Fruit fly (Drosophila melanogaster) whole organism, embryonic: ENCODE results near the gene Irbp18.

Experiments used
- Abd-B ChIP-seq: fragments of 200-800 bp; sonication (Bioruptor generic); optimal IDR thresholded peaks from 2 replicates; lab custom pipeline; 2018; ENCODE audit warnings: missing biosample characterization, mild to moderate bottlenecking, missing genetic modification characterization, moderate library complexity
- Atf-2 ChIP-seq: fragments of 200-800 bp; sonication (Bioruptor generic); optimal IDR thresholded peaks from 2 replicates; lab custom pipeline; 2016; ENCODE audit warnings: missing biosample characterization, missing genetic modification characterization
- CG10267 ChIP-seq: fragments of 200-800 bp; sonication (Bioruptor generic); optimal IDR thresholded peaks from 2 replicates; lab custom pipeline; 2018; ENCODE audit warnings: missing biosample characterization, mild to moderate bottlenecking, missing genetic modification characterization, moderate library complexity
- CG10274 ChIP-seq: fragments of 200-800 bp; sonication (Bioruptor generic); optimal IDR thresholded peaks from 3 replicates; lab custom pipeline; 2017; ENCODE audit warnings: missing biosample characterization, mild to moderate bottlenecking, missing genetic modification characterization
- CG10654 ChIP-seq: fragments of 200-800 bp; sonication (Bioruptor generic); optimal IDR thresholded peaks from 2 replicates; lab custom pipeline; 2016; ENCODE audit warnings: missing biosample characterization, missing genetic modification characterization
- CG12236 ChIP-seq: fragments of 200-800 bp; sonication (Bioruptor generic); optimal IDR thresholded peaks from 2 replicates; lab custom pipeline; 2016; ENCODE audit warnings: missing biosample characterization, missing genetic modification characterization
- CG13775 ChIP-seq: fragments of 200-800 bp; sonication (Bioruptor generic); optimal IDR thresholded peaks from 3 replicates; lab custom pipeline; 2017; ENCODE audit warnings: missing biosample characterization, mild to moderate bottlenecking, missing genetic modification characterization
- CG14710 ChIP-seq: fragments of 200-800 bp; sonication (Bioruptor generic); optimal IDR thresholded peaks from 3 replicates; lab custom pipeline; 2019; ENCODE audit warnings: missing biosample characterization, mild to moderate bottlenecking, missing genetic modification characterization, moderate library complexity
- CG17186 ChIP-seq: fragments of 200-800 bp; sonication (Bioruptor generic); optimal IDR thresholded peaks from 3 replicates; lab custom pipeline; 2017; ENCODE audit warnings: missing biosample characterization, missing genetic modification reagents, missing genetic modification characterization
- CG17385 ChIP-seq: fragments of 200-800 bp; sonication (Bioruptor generic); optimal IDR thresholded peaks from 3 replicates; lab custom pipeline; 2018; ENCODE audit warnings: missing biosample characterization, mild to moderate bottlenecking, missing genetic modification characterization
- CG17802 ChIP-seq: fragments of 200-800 bp; sonication (Bioruptor generic); optimal IDR thresholded peaks from 2 replicates; lab custom pipeline; 2018; ENCODE audit warnings: missing biosample characterization, mild to moderate bottlenecking, missing genetic modification characterization, moderate library complexity
- CG17829 ChIP-seq: fragments of 200-800 bp; optimal IDR thresholded peaks from 2 replicates; lab custom pipeline; 2019; ENCODE audit warnings: missing biosample characterization, mild to moderate bottlenecking, missing genetic modification characterization, moderate library complexity
- CG18262 ChIP-seq: fragments of 200-800 bp; optimal IDR thresholded peaks from 3 replicates; lab custom pipeline; 2019; ENCODE audit warnings: missing biosample characterization, mild to moderate bottlenecking, missing genetic modification characterization, moderate library complexity
- CG18599 ChIP-seq: fragments of 200-800 bp; sonication (Bioruptor generic); optimal IDR thresholded peaks from 3 replicates; lab custom pipeline; 2017; ENCODE audit warnings: missing biosample characterization, missing genetic modification characterization, mild to moderate bottlenecking, moderate library complexity, missing genetic modification reagents
- CG2120 ChIP-seq: fragments of 200-800 bp; sonication (Bioruptor generic); optimal IDR thresholded peaks from 3 replicates; lab custom pipeline; 2016; ENCODE audit warnings: missing biosample characterization, missing genetic modification characterization
- CG2199 ChIP-seq: fragments of 200-800 bp; sonication (Bioruptor generic); IDR thresholded peaks from 3 replicates; pipeline ENCODE4 v1.3.6; 2022; ENCODE audit warnings: missing biosample characterization, missing genetic modification characterization
- CG34376 ChIP-seq: fragments of 200-800 bp; sonication (Bioruptor generic); optimal IDR thresholded peaks from 2 replicates; lab custom pipeline; 2018; ENCODE audit warnings: missing biosample characterization, mild to moderate bottlenecking, missing genetic modification characterization
- CG4854 ChIP-seq: fragments of 200-800 bp; sonication (Bioruptor generic); optimal IDR thresholded peaks from 2 replicates; lab custom pipeline; 2016; ENCODE audit warnings: missing biosample characterization, missing genetic modification characterization, inconsistent platforms
- CG6854 ChIP-seq: fragments of 200-800 bp; sonication (Bioruptor generic); optimal IDR thresholded peaks from 3 replicates; lab custom pipeline; 2017; ENCODE audit warnings: missing biosample characterization, mild to moderate bottlenecking, missing genetic modification characterization
- CG8089 ChIP-seq: fragments of 200-800 bp; sonication (Bioruptor generic); optimal IDR thresholded peaks from 3 replicates; lab custom pipeline; 2016; ENCODE audit warnings: missing biosample characterization, missing genetic modification characterization
- CG8478 ChIP-seq: fragments of >200 bp; optimal IDR thresholded peaks from 2 replicates; lab custom pipeline; 2018
- CG9797 ChIP-seq: fragments of 200-800 bp; sonication (Bioruptor generic); optimal IDR thresholded peaks from 3 replicates; lab custom pipeline; 2018; ENCODE audit warnings: missing biosample characterization, mild to moderate bottlenecking, missing genetic modification characterization
- Lim3 ChIP-seq: fragments of 200-800 bp; sonication (Bioruptor generic); IDR thresholded peaks from 2 replicates; pipeline ENCODE4 v1.3.6; 2022; ENCODE audit warnings: missing biosample characterization, missing genetic modification characterization
- NFAT ChIP-seq: fragments of 200-800 bp; sonication (Bioruptor generic); IDR thresholded peaks from 2 replicates; pipeline ENCODE4 v1.3.6; 2022; ENCODE audit warnings: missing biosample characterization, missing genetic modification characterization
- PHDP ChIP-seq: fragments of 200-800 bp; sonication (Bioruptor generic); optimal IDR thresholded peaks from 3 replicates; lab custom pipeline; 2018; ENCODE audit warnings: missing biosample characterization, mild to moderate bottlenecking, missing genetic modification characterization, moderate library complexity
- Sox100B ChIP-seq: fragments of 200-800 bp; sonication (Bioruptor generic); optimal IDR thresholded peaks from 3 replicates; lab custom pipeline; 2018; ENCODE audit warnings: missing biosample characterization, mild to moderate bottlenecking, missing genetic modification characterization
- Spps ChIP-seq: fragments of 200-800 bp; sonication (Bioruptor generic); optimal IDR thresholded peaks from 2 replicates; lab custom pipeline; 2018; ENCODE audit warnings: missing biosample characterization, mild to moderate bottlenecking, missing genetic modification characterization
- Sry-β ChIP-seq: fragments of 200-800 bp; sonication (Bioruptor generic); optimal IDR thresholded peaks from 2 replicates; lab custom pipeline; 2018; ENCODE audit warnings: missing biosample characterization, mild to moderate bottlenecking, missing genetic modification characterization, moderate library complexity
- TFAM ChIP-seq: fragments of 200-800 bp; sonication (Bioruptor generic); optimal IDR thresholded peaks from 2 replicates; lab custom pipeline; 2017; ENCODE audit warnings: missing biosample characterization, missing genetic modification characterization, inconsistent platforms
- ac ChIP-seq: fragments of 200-800 bp; sonication (Bioruptor generic); optimal IDR thresholded peaks from 3 replicates; lab custom pipeline; 2017; ENCODE audit warnings: missing biosample characterization, mild to moderate bottlenecking, missing genetic modification characterization
- az2 ChIP-seq: fragments of 200-800 bp; sonication (Bioruptor generic); optimal IDR thresholded peaks from 3 replicates; lab custom pipeline; 2016; ENCODE audit warnings: missing biosample characterization, missing genetic modification characterization
- cato ChIP-seq: fragments of 200-800 bp; sonication (Bioruptor generic); optimal IDR thresholded peaks from 2 replicates; lab custom pipeline; 2016; ENCODE audit warnings: missing biosample characterization, missing genetic modification characterization, borderline replicate concordance
- chif ChIP-seq, 2 experiments: fragments of 200-800 bp; sonication (Bioruptor generic); optimal IDR thresholded peaks; 3 replicates each; lab custom pipeline; 2016; ENCODE audit warnings: missing biosample characterization in 2 of 2, missing genetic modification characterization in 2 of 2
- chm ChIP-seq: fragments of 200-800 bp; sonication (Bioruptor generic); IDR thresholded peaks from 2 replicates; pipeline ENCODE4 v1.3.6; 2022; ENCODE audit warnings: missing biosample characterization, missing genetic modification characterization
- da ChIP-seq: fragments of 200-800 bp; sonication (Bioruptor generic); optimal IDR thresholded peaks from 2 replicates; lab custom pipeline; 2016; ENCODE audit warnings: missing biosample characterization, missing genetic modification characterization
- dimm ChIP-seq: fragments of 200-800 bp; sonication (Bioruptor generic); IDR thresholded peaks from 2 replicates; pipeline ENCODE4 v1.3.6; 2022; ENCODE audit warnings: missing biosample characterization, missing genetic modification characterization
- eve ChIP-seq, 2 experiments: fragments of >200 bp; optimal IDR thresholded peaks; 2 replicates each; lab custom pipeline; 2017; ENCODE audit warnings: missing biosample characterization in 2 of 2, missing genetic modification characterization in 2 of 2
- hbn ChIP-seq: fragments of 200-800 bp; sonication (Bioruptor generic); IDR thresholded peaks from 2 replicates; pipeline ENCODE4 v1.3.6; 2022; ENCODE audit warnings: missing biosample characterization, missing genetic modification characterization; ENCODE audit not compliant: partially characterized antibody
- jigr1 ChIP-seq: fragments of 200-800 bp; sonication (Bioruptor generic); IDR thresholded peaks from 3 replicates; pipeline ENCODE4 v1.3.6; 2022; ENCODE audit warnings: missing biosample characterization, missing genetic modification characterization
- jumu ChIP-seq: fragments of 200-800 bp; sonication (Bioruptor generic); optimal IDR thresholded peaks from 3 replicates; lab custom pipeline; 2016; ENCODE audit warnings: missing biosample characterization, missing genetic modification characterization
- lbe ChIP-seq: fragments of 200-800 bp; sonication (Bioruptor generic); optimal IDR thresholded peaks from 2 replicates; lab custom pipeline; 2016; ENCODE audit warnings: missing biosample characterization, mild to moderate bottlenecking, missing genetic modification characterization
- oc ChIP-seq: fragments of 200-800 bp; sonication (Bioruptor generic); optimal IDR thresholded peaks from 2 replicates; lab custom pipeline; 2018; ENCODE audit warnings: missing biosample characterization, mild to moderate bottlenecking, missing genetic modification characterization, moderate library complexity
- phol ChIP-seq: fragments of 200-800 bp; sonication (Bioruptor generic); optimal IDR thresholded peaks from 3 replicates; lab custom pipeline; 2018; ENCODE audit warnings: missing biosample characterization, mild to moderate bottlenecking, missing genetic modification characterization, moderate library complexity
- pita ChIP-seq: fragments of 200-800 bp; sonication (Bioruptor generic); optimal IDR thresholded peaks from 2 replicates; lab custom pipeline; 2017; ENCODE audit warnings: missing biosample characterization, mild to moderate bottlenecking, missing genetic modification characterization
- seq ChIP-seq: fragments of 200-800 bp; sonication (Bioruptor generic); IDR thresholded peaks from 2 replicates; pipeline ENCODE4 v1.3.6; 2022; ENCODE audit warnings: missing biosample characterization, missing genetic modification characterization
- stc ChIP-seq: fragments of 200-800 bp; sonication (Bioruptor generic); IDR thresholded peaks from 2 replicates; pipeline ENCODE4 v1.3.6; 2022; ENCODE audit warnings: missing biosample characterization, missing genetic modification characterization
- tio ChIP-seq: fragments of 200-800 bp; sonication (Bioruptor generic); optimal IDR thresholded peaks from 2 replicates; lab custom pipeline; 2017; ENCODE audit warnings: missing biosample characterization, missing genetic modification characterization, inconsistent platforms
- tx ChIP-seq: fragments of 200-800 bp; sonication (Bioruptor generic); optimal IDR thresholded peaks from 2 replicates; lab custom pipeline; 2016; ENCODE audit warnings: missing biosample characterization, missing genetic modification characterization
- unpg ChIP-seq: fragments of 200-800 bp; sonication (Bioruptor generic); optimal IDR thresholded peaks from 3 replicates; lab custom pipeline; 2018; ENCODE audit warnings: missing biosample characterization, mild to moderate bottlenecking, missing genetic modification characterization, moderate library complexity
- usp ChIP-seq: fragments of >200 bp; optimal IDR thresholded peaks from 2 replicates; lab custom pipeline; 2017; ENCODE audit warnings: missing biosample characterization, missing genetic modification characterization
- wek ChIP-seq: fragments of 200-800 bp; sonication (Bioruptor generic); optimal IDR thresholded peaks from 3 replicates; lab custom pipeline; 2018; ENCODE audit warnings: missing biosample characterization, mild to moderate bottlenecking, missing genetic modification characterization, moderate library complexity

Irbp18 gene

DNA sequence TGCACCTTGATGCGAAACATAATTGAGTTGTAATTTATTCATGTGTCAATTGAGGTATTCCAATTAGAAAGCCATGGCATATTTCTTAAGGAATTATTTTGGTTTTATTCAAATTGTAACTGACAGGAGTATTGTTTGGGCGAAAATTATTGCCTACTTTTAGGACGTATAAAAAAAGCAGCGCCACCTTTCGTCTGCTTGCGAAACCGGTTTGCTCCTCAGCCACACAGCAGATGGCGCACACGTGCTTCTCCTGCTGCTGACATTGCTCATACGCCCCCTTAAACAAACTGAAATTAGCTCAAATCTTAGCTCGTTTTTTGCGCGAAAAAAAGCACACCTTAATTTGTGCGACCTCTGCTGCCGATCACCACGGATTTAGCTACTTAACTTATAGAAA is 50.1 kb downstream of the Irbp18 start (continued):
- TF ChIP-seq oc (tag; lab: Kevin White, UChicago) (peak; percentile 11), CG13775 (GFP tag; lab: Kevin White, UChicago) (peak; percentile 51), wek (peak; percentile 65), az2 (GFP tag; lab: Kevin White, UChicago) (peak; percentile 79), ac (GFP tag; lab: Kevin White, UChicago) (peak; percentile 44), PHDP (tag; lab: Kevin White, UChicago) (peak; percentile 62), Atf-2 (peak; percentile 79), CG34376 (GFP tag; lab: Kevin White, UChicago) (peak; percentile 45), CG2199 (GFP tag; lab: Robert Waterston, UW) (peak; percentile 94), CG17186 (GFP tag; lab: Kevin White, UChicago) (no peak), CG2120 (GFP tag; lab: Kevin White, UChicago) (peak; percentile 72), da (peak; percentile 65), chm (GFP tag; lab: Robert Waterston, UW) (peak; percentile 77), CG14710 (peak; percentile 31), hbn (GFP tag; lab: Robert Waterston, UW) (no peak), chif (GFP tag; optimal IDR thresholded peaks at IDR 0.05; lab: Kevin White, UChicago) (peak; percentile 60 to 90), CG6854 (GFP tag; lab: Kevin White, UChicago) (peak; percentile 46), eve (GFP tag; optimal IDR thresholded peaks at IDR 0.05; lab: Kevin White, UChicago) (no peak), Sox100B (peak; percentile 17), pita (GFP tag; lab: Kevin White, UChicago) (peak; percentile 26), CG8089 (GFP tag; lab: Kevin White, UChicago) (peak; percentile 91), CG9797 (no peak), jumu (GFP tag; lab: Kevin White, UChicago) (peak; percentile 63), cato (GFP tag; lab: Kevin White, UChicago) (no peak), CG8478 (no peak), jigr1 (GFP tag; lab: Robert Waterston, UW) (no peak), CG10274 (peak; percentile 55), Sry-β (no peak), TFAM (GFP tag; lab: Kevin White, UChicago) (no peak), CG18262 (tag; lab: Kevin White, UChicago) (peak; percentile 63), CG10654 (GFP tag; lab: Kevin White, UChicago) (peak; percentile 45), CG17385 (peak; percentile 64), tx (GFP tag; lab: Kevin White, UChicago) (peak; percentile 51), usp (GFP tag; lab: Kevin White, UChicago) (no peak), Abd-B (GFP tag; lab: Kevin White, UChicago) (no peak), dimm (GFP tag; lab: Robert Waterston, UW) (peak; percentile 39; the same call in 1 of the 2 replicates), unpg (peak; percentile 66), tio (peak; percentile 33), Spps (peak; percentile 6), NFAT (GFP tag; lab: Robert Waterston, UW) (peak; percentile 95), CG18599 (GFP tag; lab: Kevin White, UChicago) (no peak), CG10267 (peak; percentile 57), CG17829 (tag; lab: Kevin White, UChicago) (peak; percentile 82), seq (GFP tag; lab: Robert Waterston, UW) (0 out of 2 replicates have a peak, but pooled peaks have one; percentile 52), lbe (GFP tag; lab: Kevin White, UChicago) (no peak), CG17802 (tag; lab: Kevin White, UChicago) (peak; percentile 42), phol (tag; lab: Kevin White, UChicago) (peak; percentile 55), Lim3 (no peak), stc (peak; percentile 60), CG4854 (GFP tag; lab: Kevin White, UChicago) (peak; percentile 64), CG12236 (GFP tag; lab: Kevin White, UChicago) (peak; percentile 69)
